Fruit fly (Drosophila melanogaster): Measurements from ENCODE around the gene nmo.

dm6 chr3L:7990256-7990655 is 11.4 kb downstream of the nmo start:
- no peak for TF ChIP-seq CTCF (optimal IDR thresholded peaks at IDR 0.05)
- TF ChIP-seq CG8478 (optimal IDR thresholded peaks at IDR 0.05) = no peak
